Worm (Caenorhabditis elegans): ENCODE data around the gene grl-27.

DNA sequence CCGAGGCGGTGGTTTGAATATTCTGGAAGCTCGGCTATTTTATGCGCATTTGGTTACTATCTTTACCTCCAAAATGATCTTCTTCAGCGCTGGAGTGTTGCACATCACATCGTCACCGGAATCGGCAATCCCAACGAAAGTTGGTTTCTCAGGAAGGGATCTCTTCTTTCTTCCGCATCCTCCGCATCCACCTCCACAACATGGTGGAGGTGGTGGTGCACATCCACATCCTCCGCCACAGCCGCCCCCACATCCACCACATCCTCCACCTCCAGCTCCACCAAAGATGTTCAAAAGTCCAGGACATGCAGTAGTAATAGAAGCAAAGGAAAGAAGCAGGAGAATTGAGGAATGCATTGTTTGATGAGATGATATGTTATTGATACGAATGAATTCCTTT, 18.2 kb downstream of the grl-27 start, which contains the start of gene grl-31:
- TF ChIP-seq nhr-25 (tag; optimal IDR thresholded peaks at IDR 0.05) = no peak
- no peak for TF ChIP-seq ZK546.5 (tag; optimal IDR thresholded peaks at IDR 0.05)
- no peak for TF ChIP-seq ztf-4 (tag; optimal IDR thresholded peaks at IDR 0.05)
